Fruit fly (Drosophila melanogaster) whole organism, pupa: Measurements from ENCODE around the gene bgm.

Experiments used
- CG10348 ChIP-seq: fragments of 200-800 bp; sonication (Bioruptor generic); IDR thresholded peaks from 2 replicates; pipeline ENCODE4 v1.3.6; 2022; ENCODE audit warnings: missing biosample characterization, missing genetic modification characterization
- CG12605 ChIP-seq: fragments of 200-800 bp; sonication (Bioruptor generic); IDR thresholded peaks from 2 replicates; pipeline ENCODE4 v1.3.6; 2022; ENCODE audit warnings: missing biosample characterization, missing genetic modification characterization
- CG13204 ChIP-seq: fragments of 200-800 bp; sonication (Bioruptor generic); optimal IDR thresholded peaks from 2 replicates; lab custom pipeline; 2018; ENCODE audit warnings: missing biosample characterization, mild to moderate bottlenecking, missing genetic modification characterization, moderate library complexity
- CG14655 ChIP-seq: fragments of 200-800 bp; sonication (Bioruptor generic); optimal IDR thresholded peaks from 3 replicates; lab custom pipeline; 2017; ENCODE audit warnings: mild to moderate bottlenecking, missing biosample characterization, missing genetic modification reagents, missing genetic modification characterization
- CG15710 ChIP-seq: fragments of 200-800 bp; sonication (Bioruptor generic); optimal IDR thresholded peaks from 2 replicates; lab custom pipeline; 2018; ENCODE audit warnings: missing biosample characterization, mild to moderate bottlenecking, missing genetic modification characterization, moderate library complexity
- CG17806 ChIP-seq: fragments of 200-800 bp; sonication (Bioruptor generic); optimal IDR thresholded peaks from 2 replicates; lab custom pipeline; 2018; ENCODE audit warnings: missing biosample characterization, mild to moderate bottlenecking, missing genetic modification characterization, moderate library complexity
- CG32121 ChIP-seq: fragments of 200-800 bp; sonication (Bioruptor generic); IDR thresholded peaks from 2 replicates; pipeline ENCODE4 v1.3.6; 2022; ENCODE audit warnings: missing biosample characterization, missing genetic modification characterization
- CG34367 ChIP-seq: fragments of 200-800 bp; sonication (Bioruptor generic); optimal IDR thresholded peaks from 2 replicates; lab custom pipeline; 2018; ENCODE audit warnings: missing biosample characterization, mild to moderate bottlenecking, missing genetic modification characterization
- CG4496 ChIP-seq: fragments of 200-800 bp; sonication (Bioruptor generic); IDR thresholded peaks from 3 replicates; pipeline ENCODE4 v1.3.6; 2022; ENCODE audit warnings: missing biosample characterization, missing genetic modification characterization
- CG8159 ChIP-seq: fragments of 200-800 bp; sonication (Bioruptor generic); optimal IDR thresholded peaks from 3 replicates; lab custom pipeline; 2018; ENCODE audit warnings: missing biosample characterization, mild to moderate bottlenecking, missing genetic modification characterization, moderate library complexity
- CG8301 ChIP-seq: fragments of 200-800 bp; sonication (Bioruptor generic); optimal IDR thresholded peaks from 2 replicates; lab custom pipeline; 2018; ENCODE audit warnings: missing biosample characterization, mild to moderate bottlenecking, missing genetic modification characterization
- CG9948 ChIP-seq: fragments of 200-800 bp; sonication (Bioruptor generic); optimal IDR thresholded peaks from 2 replicates; lab custom pipeline; 2018; ENCODE audit warnings: missing biosample characterization, mild to moderate bottlenecking, missing genetic modification characterization, moderate library complexity
- D1 ChIP-seq: fragments of 200-800 bp; sonication (Bioruptor generic); optimal IDR thresholded peaks from 2 replicates; lab custom pipeline; 2018; ENCODE audit warnings: missing biosample characterization, mild to moderate bottlenecking, missing genetic modification characterization, moderate library complexity
- EcR ChIP-seq: fragments of 200-800 bp; sonication (Bioruptor generic); optimal IDR thresholded peaks from 3 replicates; lab custom pipeline; 2019; ENCODE audit warnings: missing biosample characterization, missing genetic modification characterization, mild to moderate bottlenecking, moderate library complexity, missing genetic modification reagents
- Ets98B ChIP-seq: fragments of 200-800 bp; sonication (Bioruptor generic); IDR thresholded peaks from 2 replicates; pipeline ENCODE4 v1.3.6; 2022; ENCODE audit warnings: missing biosample characterization, missing genetic modification characterization
- Pif1A ChIP-seq: fragments of 200-800 bp; sonication (Bioruptor generic); optimal IDR thresholded peaks from 3 replicates; lab custom pipeline; 2016; ENCODE audit warnings: missing biosample characterization, missing genetic modification characterization
- Pif1B ChIP-seq: fragments of 200-800 bp; sonication (Bioruptor generic); optimal IDR thresholded peaks from 3 replicates; lab custom pipeline; 2016; ENCODE audit warnings: missing biosample characterization, missing genetic modification characterization
- Snoo ChIP-seq: fragments of 200-800 bp; sonication (Bioruptor generic); optimal IDR thresholded peaks from 3 replicates; lab custom pipeline; 2017; ENCODE audit warnings: missing biosample characterization, mild to moderate bottlenecking, missing genetic modification characterization, inconsistent platforms
- fd96Ca ChIP-seq: fragments of 200-800 bp; sonication (Bioruptor generic); IDR thresholded peaks from 3 replicates; pipeline ENCODE4 v1.3.6; 2022; ENCODE audit warnings: missing biosample characterization, missing genetic modification characterization
- gl ChIP-seq: fragments of 200-800 bp; sonication (Bioruptor generic); optimal IDR thresholded peaks from 2 replicates; lab custom pipeline; 2018; ENCODE audit warnings: missing biosample characterization, mild to moderate bottlenecking, missing genetic modification characterization
- rn ChIP-seq: fragments of 200-800 bp; sonication (Bioruptor generic); IDR thresholded peaks from 2 replicates; pipeline ENCODE4 v1.3.6; 2022; ENCODE audit warnings: missing biosample characterization, missing genetic modification characterization

Gene bgm

dm6 chr2L:14023136-14024050 is 10.6 kb downstream of the bgm start:
- TF ChIP-seq Pif1B (no peak), Snoo (tag; lab: Kevin White, UChicago) (no peak), CG17806 (tag; lab: Kevin White, UChicago) (peak; percentile 8), CG4496 (GFP tag; lab: Robert Waterston, UW) (peak; percentile 19; the same call in 2 of the 3 replicates), CG14655 (GFP tag; lab: Kevin White, UChicago) (peak; percentile 33), CG8301 (tag; lab: Kevin White, UChicago) (peak; percentile 47), CG32121 (GFP tag; lab: Robert Waterston, UW) (peak; percentile 27; the same call in 1 of the 2 replicates), CG15710 (tag; lab: Kevin White, UChicago) (peak; percentile 40), Ets98B (peak; percentile 4; the same call in 1 of the 2 replicates), CG8159 (tag; lab: Kevin White, UChicago) (peak; percentile 50), EcR (GFP tag; lab: Kevin White, UChicago) (peak; percentile 28), CG9948 (tag; lab: Kevin White, UChicago) (peak; percentile 42), CG34367 (peak; percentile 29), CG12605 (GFP tag; lab: Robert Waterston, UW) (no peak)

DNA sequence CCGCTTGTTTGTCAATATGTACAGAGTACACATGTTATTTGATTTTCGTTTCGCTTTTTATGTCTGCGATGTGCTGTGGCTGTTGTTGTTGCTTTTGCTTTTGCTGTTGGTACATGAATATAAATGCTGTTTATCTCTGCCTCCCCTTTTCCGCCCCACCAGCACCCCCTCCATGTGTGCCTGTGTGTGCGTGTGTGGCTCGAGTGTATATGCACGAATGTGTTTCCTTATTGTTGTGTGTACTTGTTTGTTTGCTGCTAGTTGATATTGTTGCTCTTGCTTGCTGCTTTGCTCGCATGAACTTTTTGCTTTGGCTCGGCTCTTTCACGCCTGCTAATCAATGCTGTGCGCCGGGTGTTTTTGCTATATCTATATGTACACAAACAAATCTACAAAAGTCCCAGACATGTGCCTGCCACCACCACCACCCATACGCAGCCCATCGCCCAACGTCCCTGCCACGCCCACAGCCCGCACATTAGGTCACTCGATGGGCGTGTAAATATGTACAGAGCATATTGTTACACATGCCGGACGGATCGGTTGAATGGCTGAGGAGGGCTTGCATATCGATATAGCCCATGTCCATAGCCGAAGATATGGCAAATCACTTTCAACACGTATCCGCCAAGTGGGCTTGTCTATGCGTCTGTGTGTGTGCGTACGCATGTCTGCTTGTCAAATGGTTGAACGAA is 11.4 kb downstream of the bgm start:
- peak; percentile 85 for TF ChIP-seq CG4496 (GFP tag; lab: Robert Waterston, UW)
- peak; percentile 73 for TF ChIP-seq CG14655 (GFP tag; lab: Kevin White, UChicago)
- TF ChIP-seq CG13204 (GFP tag; lab: Kevin White, UChicago) = peak; percentile 71
- TF ChIP-seq Snoo (tag; lab: Kevin White, UChicago) = peak; percentile 88
- TF ChIP-seq CG17806 (tag; lab: Kevin White, UChicago) = peak; percentile 13
- TF ChIP-seq D1 (tag; lab: Kevin White, UChicago) = no peak
- peak; percentile 80 for TF ChIP-seq Pif1B
- TF ChIP-seq fd96Ca (GFP tag; lab: Robert Waterston, UW) = peak; percentile 89
- TF ChIP-seq CG34367 = peak; percentile 69
- TF ChIP-seq gl (tag; lab: Kevin White, UChicago) = peak; percentile 79
- TF ChIP-seq Pif1A = peak; percentile 86
- peak; percentile 64 for TF ChIP-seq CG8301 (tag; lab: Kevin White, UChicago)
- no peak for TF ChIP-seq CG10348 (GFP tag; lab: Robert Waterston, UW)
- peak; percentile 90 for TF ChIP-seq CG32121 (GFP tag; lab: Robert Waterston, UW)
- TF ChIP-seq CG12605 (GFP tag; lab: Robert Waterston, UW) = peak; percentile 68
- TF ChIP-seq CG8159 (tag; lab: Kevin White, UChicago) = peak; percentile 29
- peak; percentile 49 for TF ChIP-seq EcR (GFP tag; lab: Kevin White, UChicago)
- peak; percentile 61 for TF ChIP-seq rn
- peak; percentile 88 for TF ChIP-seq Ets98B
- TF ChIP-seq CG15710 (tag; lab: Kevin White, UChicago) = peak; percentile 44
- TF ChIP-seq CG9948 (tag; lab: Kevin White, UChicago) = no peak

- TF ChIP-seq rn (0 out of 2 replicates have a peak, but pooled peaks have one; percentile 3), CG4496 (GFP tag; lab: Robert Waterston, UW) (peak; percentile 11; the same call in 1 of the 3 replicates), Pif1B (no peak), Snoo (tag; lab: Kevin White, UChicago) (no peak), CG8301 (tag; lab: Kevin White, UChicago) (peak; percentile 66), D1 (tag; lab: Kevin White, UChicago) (no peak), Pif1A (no peak), Ets98B (no peak), CG34367 (no peak), CG32121 (GFP tag; lab: Robert Waterston, UW) (no peak), CG12605 (GFP tag; lab: Robert Waterston, UW) (no peak), CG9948 (tag; lab: Kevin White, UChicago) (peak; percentile 20), CG10348 (GFP tag; lab: Robert Waterston, UW) (no peak), fd96Ca (GFP tag; lab: Robert Waterston, UW) (no peak), CG8159 (tag; lab: Kevin White, UChicago) (peak; percentile 76), CG14655 (GFP tag; lab: Kevin White, UChicago) (peak; percentile 65), CG15710 (tag; lab: Kevin White, UChicago) (no peak), CG13204 (GFP tag; lab: Kevin White, UChicago) (no peak), EcR (GFP tag; lab: Kevin White, UChicago) (no peak), CG17806 (tag; lab: Kevin White, UChicago) (no peak), gl (tag; lab: Kevin White, UChicago) (no peak)
Measured at dm6 chr2L:14024746-14025105, 11.9 kb downstream of the bgm start.

DNA sequence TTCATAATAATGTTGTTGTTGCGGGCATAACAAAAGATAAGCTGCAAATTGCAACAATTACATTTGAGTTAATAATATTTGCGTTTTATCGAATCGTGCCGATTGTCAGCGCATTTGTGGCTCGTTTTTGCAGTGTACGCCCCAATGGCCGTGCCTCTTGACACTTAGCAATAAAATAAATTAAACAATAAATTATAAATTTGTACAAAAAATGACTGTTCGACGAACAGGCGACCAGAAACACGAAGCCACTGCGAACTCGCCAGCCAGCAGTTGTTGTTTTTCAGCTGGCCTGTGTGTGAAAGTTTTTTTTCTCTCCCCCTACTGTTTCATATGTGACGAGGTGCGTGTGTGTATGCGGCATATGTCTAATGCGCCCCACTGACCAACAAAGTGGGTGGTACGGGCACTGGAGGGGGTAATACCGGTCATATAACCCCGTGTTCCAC is 12.7 kb downstream of the bgm start:
- TF ChIP-seq CG32121 (GFP tag; lab: Robert Waterston, UW) (peak; percentile 40; the same call in 1 of the 2 replicates), Pif1A (no peak), Pif1B (peak; percentile 19), fd96Ca (GFP tag; lab: Robert Waterston, UW) (peak; percentile 66), CG13204 (GFP tag; lab: Kevin White, UChicago) (no peak), CG8159 (tag; lab: Kevin White, UChicago) (no peak), CG4496 (GFP tag; lab: Robert Waterston, UW) (peak; percentile 25; the same call in 2 of the 3 replicates), Ets98B (peak; percentile 40), CG14655 (GFP tag; lab: Kevin White, UChicago) (no peak)
